Worm (Caenorhabditis elegans) whole organism, L3 larva: Measurements from ENCODE around the gene F59F5.4.

Source experiments
- ZK546.5 ChIP-seq: sonication (generic microtip); optimal IDR thresholded peaks from 2 replicates; lab custom pipeline; 2017; ENCODE audit warnings: missing biosample characterization, missing genetic modification characterization
- aly-2 ChIP-seq: fragments of 150-350 bp; optimal IDR thresholded peaks from 2 replicates; lab custom pipeline; 2014; ENCODE audit warnings: missing biosample characterization, missing genetic modification characterization
- ceh-9 ChIP-seq: sonication (generic microtip); optimal IDR thresholded peaks from 2 replicates; lab custom pipeline; 2018; ENCODE audit warnings: missing biosample characterization, missing genetic modification characterization
- daf-12 ChIP-seq: fragments of 150-350 bp; optimal IDR thresholded peaks from 2 replicates; lab custom pipeline; 2014; ENCODE audit warnings: missing biosample characterization, missing genetic modification reagents, missing genetic modification characterization
- egl-27 ChIP-seq: sonication (generic microtip); optimal IDR thresholded peaks from 4 replicates; lab custom pipeline; 2017; ENCODE audit warnings: missing biosample characterization, missing genetic modification reagents, missing genetic modification characterization
- egl-5 ChIP-seq: fragments of 150-350 bp; optimal IDR thresholded peaks from 2 replicates; lab custom pipeline; 2017; ENCODE audit warnings: missing biosample characterization, missing genetic modification reagents, missing genetic modification characterization, inconsistent platforms
- elt-2 ChIP-seq: sonication (generic microtip); optimal IDR thresholded peaks from 2 replicates; lab custom pipeline; 2016; ENCODE audit warnings: missing genetic modification reagents, mild to moderate bottlenecking, missing genetic modification characterization, missing compliant biosample characterization
- eor-1 ChIP-seq, 2 experiments: fragments of 150-350 bp; optimal IDR thresholded peaks; 2 replicates each; lab custom pipeline; 2014 to 2018; ENCODE audit warnings: missing biosample characterization in 2 of 2, missing genetic modification characterization in 2 of 2
- fkh-10 ChIP-seq: sonication (generic microtip); optimal IDR thresholded peaks from 2 replicates; lab custom pipeline; 2017; ENCODE audit warnings: missing biosample characterization, missing genetic modification reagents, missing genetic modification characterization
- lin-15B ChIP-seq: fragments of 150-350 bp; optimal IDR thresholded peaks from 2 replicates; lab custom pipeline; 2014; ENCODE audit warnings: missing biosample characterization, missing genetic modification characterization
- nfya-1 ChIP-seq: sonication (generic microtip); optimal IDR thresholded peaks from 2 replicates; lab custom pipeline; 2017; ENCODE audit warnings: missing genetic modification characterization, mild to moderate bottlenecking, missing compliant biosample characterization, antibody characterized with exemption, moderate library complexity; ENCODE audit not compliant: insufficient read depth
- nhr-11 ChIP-seq: fragments of 150-350 bp; optimal IDR thresholded peaks from 2 replicates; lab custom pipeline; 2014; ENCODE audit warnings: missing biosample characterization, missing genetic modification characterization
- nhr-12 ChIP-seq: fragments of 150-350 bp; optimal IDR thresholded peaks from 2 replicates; lab custom pipeline; 2014; ENCODE audit warnings: missing biosample characterization, missing genetic modification characterization
- nhr-23 ChIP-seq: fragments of 150-350 bp; optimal IDR thresholded peaks from 2 replicates; lab custom pipeline; 2014; ENCODE audit warnings: missing biosample characterization, missing genetic modification reagents, missing genetic modification characterization
- nhr-25 ChIP-seq: sonication (generic microtip); optimal IDR thresholded peaks from 2 replicates; lab custom pipeline; 2017; ENCODE audit warnings: missing biosample characterization, missing genetic modification characterization
- nhr-28 ChIP-seq: fragments of 150-350 bp; optimal IDR thresholded peaks from 2 replicates; lab custom pipeline; 2014; ENCODE audit warnings: missing biosample characterization, missing genetic modification characterization
- nhr-43 ChIP-seq: sonication (generic microtip); optimal IDR thresholded peaks from 2 replicates; lab custom pipeline; 2016; ENCODE audit warnings: mild to moderate bottlenecking, missing genetic modification characterization, missing compliant biosample characterization; ENCODE audit not compliant: poor library complexity, severe bottlenecking
- nhr-67 ChIP-seq: fragments of 150-350 bp; optimal IDR thresholded peaks from 2 replicates; lab custom pipeline; 2014; ENCODE audit warnings: missing biosample characterization, missing genetic modification characterization
- nhr-76 ChIP-seq: fragments of 150-350 bp; sonication (generic microtip); optimal IDR thresholded peaks from 5 replicates; lab custom pipeline; 2014; ENCODE audit warnings: missing biosample characterization, missing genetic modification characterization
- nhr-77 ChIP-seq: fragments of 150-350 bp; optimal IDR thresholded peaks from 2 replicates; lab custom pipeline; 2014; ENCODE audit warnings: missing biosample characterization, missing genetic modification characterization
- pha-4 ChIP-seq: fragments of 150-350 bp; optimal IDR thresholded peaks from 2 replicates; lab custom pipeline; 2014; ENCODE audit warnings: missing biosample characterization, missing genetic modification reagents, missing genetic modification characterization
- pqm-1 ChIP-seq: fragments of 150-350 bp; optimal IDR thresholded peaks from 2 replicates; lab custom pipeline; 2017; ENCODE audit warnings: missing biosample characterization, missing genetic modification characterization, inconsistent platforms
- skn-1 ChIP-seq: fragments of 150-350 bp; optimal IDR thresholded peaks from 2 replicates; lab custom pipeline; 2014; ENCODE audit warnings: missing biosample characterization, missing genetic modification characterization
- snpc-4 ChIP-seq: fragments of 150-350 bp; optimal IDR thresholded peaks from 2 replicates; lab custom pipeline; 2014; ENCODE audit warnings: missing biosample characterization, missing genetic modification characterization
- tbx-2 ChIP-seq: sonication (generic microtip); optimal IDR thresholded peaks from 2 replicates; lab custom pipeline; 2016; ENCODE audit warnings: mild to moderate bottlenecking, missing genetic modification characterization, missing compliant biosample characterization
- unc-39 ChIP-seq: sonication (generic microtip); optimal IDR thresholded peaks from 4 replicates; lab custom pipeline; 2017; ENCODE audit warnings: missing biosample characterization, missing genetic modification characterization
- unc-62 ChIP-seq: fragments of 150-350 bp; sonication (generic microtip); optimal IDR thresholded peaks from 4 replicates; lab custom pipeline; 2014; ENCODE audit warnings: missing biosample characterization, missing genetic modification reagents, missing genetic modification characterization
- zag-1 ChIP-seq: fragments of 150-350 bp; optimal IDR thresholded peaks from 2 replicates; lab custom pipeline; 2014; ENCODE audit warnings: missing biosample characterization, missing genetic modification characterization
- ztf-11 ChIP-seq: fragments of 150-350 bp; optimal IDR thresholded peaks from 2 replicates; lab custom pipeline; 2014; ENCODE audit warnings: missing biosample characterization, missing genetic modification characterization
- ztf-4 ChIP-seq: fragments of 150-350 bp; optimal IDR thresholded peaks from 2 replicates; lab custom pipeline; 2014; ENCODE audit warnings: missing biosample characterization, missing genetic modification characterization

Gene F59F5.4

DNA sequence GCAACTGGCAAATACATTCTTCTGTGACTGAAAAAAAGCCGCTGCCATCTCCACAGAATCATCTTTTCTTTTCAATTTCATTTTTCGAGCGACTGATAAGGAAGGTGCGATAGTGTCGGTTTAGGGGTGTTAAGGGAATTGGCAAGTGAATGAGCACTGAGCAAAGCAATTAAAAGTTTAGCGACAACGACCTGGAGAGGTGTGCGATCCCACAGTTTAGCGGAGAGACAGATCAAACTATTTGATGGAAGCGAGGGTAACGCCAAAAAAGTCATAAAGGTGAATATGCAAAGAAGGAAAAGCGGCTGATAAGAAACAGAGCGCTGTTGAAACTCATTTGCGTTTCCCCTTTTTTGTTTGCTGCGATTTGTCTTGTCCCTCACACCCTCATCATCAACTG lies 13.8 kb upstream of the F59F5.4 start, which contains the start of the genes F14F3.5 and slcf-1:
Gene F14F3.5 (minus strand): TSS at position 234 of the 400 bp plus-strand sequence.
Gene slcf-1 (plus strand): TSS at position 302 of the 400 bp plus-strand sequence.
- TF ChIP-seq elt-2 (tag; lab: Kevin White, UChicago) (peak; percentile 83), pqm-1 (peak; percentile 53), tbx-2 (tag; lab: Kevin White, UChicago) (no peak)
- TF ChIP-seq, all 47 proteins: peak for 2

DNA sequence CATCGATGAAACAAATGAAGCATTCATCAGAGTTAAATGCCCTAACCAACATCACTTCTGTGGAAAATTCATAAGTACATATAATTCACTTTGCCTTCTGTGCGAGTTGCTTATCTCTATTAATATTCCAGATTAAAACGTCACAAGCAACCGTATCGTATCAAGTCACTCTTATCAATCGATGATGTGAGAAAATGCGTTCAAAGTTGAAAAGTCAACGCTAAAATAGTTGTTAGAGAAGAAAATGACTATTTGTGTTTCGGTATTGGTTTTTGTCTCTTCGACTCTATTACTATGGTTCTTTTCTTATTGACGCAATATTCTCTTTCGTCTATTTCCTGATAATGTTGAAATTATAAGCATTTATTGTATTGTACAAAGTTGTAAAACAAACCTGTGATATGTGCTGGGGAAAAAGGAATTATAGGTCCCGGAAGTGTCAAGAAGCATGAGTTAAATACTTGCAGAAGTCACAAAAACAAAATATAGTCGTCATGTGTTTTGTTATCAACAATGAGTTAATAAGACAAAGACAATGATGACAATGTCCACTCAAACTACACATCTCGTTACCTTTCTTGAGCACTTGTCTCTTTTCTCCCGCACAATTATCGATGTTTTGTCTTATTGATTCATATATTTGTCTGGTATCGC lies 10.5 kb upstream of the F59F5.4 start:
- peak; percentile 92 for TF ChIP-seq elt-2 (tag; lab: Kevin White, UChicago)
- no peak for TF ChIP-seq pha-4 (tag; lab: Kevin White, UChicago)
- TF ChIP-seq egl-27 (tag; lab: Kevin White, UChicago): no peak
- TF ChIP-seq ceh-9 (tag; lab: Kevin White, UChicago): no peak
- no peak for TF ChIP-seq lin-15B (tag; lab: Kevin White, UChicago)
- TF ChIP-seq pqm-1: peak; percentile 44
- no peak for TF ChIP-seq eor-1 (tag; optimal IDR thresholded peaks at IDR 0.05; lab: Kevin White, UChicago)
- TF ChIP-seq nhr-28 (tag; lab: Kevin White, UChicago): no peak
- peak; percentile 86 for TF ChIP-seq skn-1 (tag; lab: Kevin White, UChicago)

DNA sequence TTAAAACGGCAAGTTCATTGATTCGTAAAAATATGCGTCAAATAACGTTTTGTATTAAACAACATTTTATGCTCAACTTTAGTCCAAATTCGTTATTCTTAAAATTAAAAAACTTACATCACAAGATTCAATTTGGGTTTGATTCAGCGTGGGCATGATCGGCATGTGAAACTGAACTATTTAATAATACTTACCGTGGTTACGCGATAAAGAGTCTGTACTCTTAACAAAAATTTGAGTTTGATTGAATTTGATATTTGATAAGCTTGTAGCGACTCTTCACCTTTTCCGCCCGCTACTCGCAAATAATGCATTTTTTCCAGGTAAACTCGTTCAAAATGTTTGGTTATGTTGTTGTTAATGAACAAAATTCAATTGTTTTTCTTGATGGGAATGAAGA lies 9.4 kb upstream of the F59F5.4 start, which contains the start of gene glo-3:
Gene glo-3 (plus strand): TSS at position 253 of the 400 bp plus-strand sequence.
- TF ChIP-seq pqm-1 (peak; percentile 41), elt-2 (tag; lab: Kevin White, UChicago) (peak; percentile 63), daf-12 (no peak)

DNA sequence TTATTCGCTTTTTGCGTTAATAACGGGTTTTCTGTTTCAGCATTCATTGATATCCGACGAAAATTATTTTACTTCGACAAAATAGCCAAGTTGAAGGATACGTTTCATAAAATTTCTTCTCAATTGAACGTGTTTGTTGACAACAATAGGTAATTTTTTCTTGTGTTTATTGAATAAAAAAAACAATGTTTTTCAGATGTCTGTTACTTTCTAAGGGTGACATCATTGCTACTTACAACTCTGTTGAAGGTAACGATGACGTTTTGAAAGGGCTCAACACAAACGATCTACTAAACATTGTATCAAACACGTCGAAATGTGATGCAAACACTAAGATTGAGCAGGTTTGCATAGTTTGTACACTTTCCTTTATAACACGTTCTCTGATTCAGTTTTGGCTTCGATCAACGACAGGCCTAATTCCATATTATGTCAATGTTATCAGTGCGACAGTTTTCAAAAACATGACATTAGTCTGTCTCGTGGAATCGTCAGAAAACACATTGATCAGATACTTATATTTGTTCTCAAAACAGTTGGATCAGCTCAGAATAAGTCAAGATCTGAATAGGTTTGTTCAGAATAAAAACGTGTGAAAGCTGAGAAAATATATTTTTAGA lies 8.1 kb upstream of the F59F5.4 start:
- no peak for TF ChIP-seq nhr-77 (tag; lab: Kevin White, UChicago)
- TF ChIP-seq eor-1 (tag; optimal IDR thresholded peaks at IDR 0.05; lab: Kevin White, UChicago): no peak
- peak; percentile 45 for TF ChIP-seq elt-2 (tag; lab: Kevin White, UChicago)
- no peak for TF ChIP-seq nfya-1 (tag; lab: Kevin White, UChicago)
- TF ChIP-seq pqm-1: peak; percentile 37
- no peak for TF ChIP-seq nhr-23
- TF ChIP-seq nhr-67 (tag; lab: Kevin White, UChicago): no peak
- TF ChIP-seq fkh-10 (GFP tag; lab: Kevin White, UChicago): no peak

DNA sequence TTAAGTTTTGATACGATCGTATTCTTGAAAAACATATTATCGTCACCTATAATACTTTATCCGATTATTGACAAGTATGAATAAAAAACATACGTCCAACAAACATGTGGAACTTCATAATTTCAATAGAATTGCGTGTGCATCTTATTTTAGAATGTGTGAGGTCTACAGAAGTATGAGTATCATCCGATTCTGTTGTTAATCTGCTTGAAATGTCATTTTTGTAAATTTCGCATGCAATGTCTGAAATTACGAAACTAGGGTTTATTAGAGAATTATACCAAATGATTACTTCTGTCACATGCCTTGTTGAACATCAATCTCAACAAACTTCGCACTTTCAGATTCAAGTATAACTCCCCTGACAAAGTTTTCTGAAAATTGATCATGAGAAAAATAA lies 1.0 kb upstream of the F59F5.4 start:
- TF ChIP-seq ztf-11 (tag; lab: Kevin White, UChicago): no peak
- TF ChIP-seq elt-2 (tag; lab: Kevin White, UChicago): no peak
- no peak for TF ChIP-seq egl-5 (tag; lab: Kevin White, UChicago)
- no peak for TF ChIP-seq nhr-76 (tag; lab: Kevin White, UChicago)
- no peak for TF ChIP-seq nhr-67 (tag; lab: Kevin White, UChicago)
- no peak for TF ChIP-seq nhr-77 (tag; lab: Kevin White, UChicago)
- TF ChIP-seq nhr-12 (tag; lab: Kevin White, UChicago): no peak

DNA sequence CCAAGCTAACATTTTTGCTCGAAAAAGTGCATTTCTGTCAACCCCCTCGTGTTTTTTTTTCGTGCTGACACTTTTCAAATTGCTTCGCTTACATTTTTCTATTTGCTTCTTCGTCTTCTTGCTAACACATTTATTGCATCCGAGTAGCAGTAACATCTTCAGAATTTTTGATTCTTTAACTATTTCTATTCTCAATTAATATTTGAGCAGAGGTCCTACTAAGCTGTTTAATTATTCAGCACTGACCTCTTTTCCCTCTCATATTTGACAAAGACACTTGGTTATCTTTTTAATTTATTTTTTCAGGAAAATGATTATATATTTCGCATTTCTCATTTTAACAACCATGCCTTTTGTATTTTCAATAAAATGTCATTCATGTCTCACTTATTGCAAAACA lies 2.9 kb downstream of the F59F5.4 start, which contains the start of gene F59F5.5:
Gene F59F5.5 (plus strand): TSS at position 301 of the 400 bp plus-strand sequence.
- TF ChIP-seq nhr-11 (tag; lab: Kevin White, UChicago) (no peak), unc-62 (no peak), unc-39 (tag; lab: Kevin White, UChicago) (no peak), zag-1 (tag; lab: Kevin White, UChicago) (no peak), nhr-43 (tag; lab: Kevin White, UChicago) (no peak), elt-2 (tag; lab: Kevin White, UChicago) (no peak), ZK546.5 (tag; lab: Kevin White, UChicago) (no peak), aly-2 (tag; lab: Kevin White, UChicago) (no peak), ztf-4 (tag; lab: Kevin White, UChicago) (no peak), ztf-11 (tag; lab: Kevin White, UChicago) (no peak), daf-12 (no peak), nhr-25 (no peak), snpc-4 (tag; lab: Kevin White, UChicago) (no peak)
- TF ChIP-seq, all 47 proteins: peak for 0
